Worm (Caenorhabditis elegans): Measurements from ENCODE around the gene Y50E8A.5.

DNA sequence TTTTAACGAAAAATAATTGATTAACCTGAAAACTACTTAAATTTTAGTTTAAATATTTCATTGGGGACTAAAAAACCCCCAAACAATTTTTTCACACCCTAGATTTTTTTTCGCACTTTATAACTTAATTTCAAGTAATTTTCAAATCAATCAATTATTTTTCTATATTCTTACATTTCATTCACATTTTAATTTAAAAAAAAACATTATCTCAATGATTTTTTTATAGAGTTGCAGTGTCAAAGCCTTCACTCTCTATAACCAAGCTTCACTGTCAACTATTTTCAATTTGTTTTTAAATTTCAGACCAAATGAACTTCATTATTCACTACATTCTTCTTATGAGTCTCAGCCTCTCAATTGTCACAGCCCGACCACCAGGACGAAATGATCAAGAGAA is 10.2 kb downstream of the Y50E8A.5 start, which contains the start of gene Y50E8A.1:
- TF ChIP-seq med-1 (GFP tag; optimal IDR thresholded peaks at IDR 0.05; ENCODE audit: insufficient read depth), result no peak
- no peak for TF ChIP-seq ztf-29 (GFP tag; IDR thresholded peaks at IDR 0.05)
- no peak for TF ChIP-seq klf-2 (GFP tag; conservative IDR thresholded peaks at IDR 0.05)
- TF ChIP-seq cog-1 (tag; optimal IDR thresholded peaks at IDR 0.05), result no peak

All from whole organism, midembryonic.